Fruit fly (Drosophila melanogaster): Measurements from ENCODE around the gene CG15385.

The CG15385 gene

dm6 chr2L:2189100-2189499 is 23.3 kb downstream of the CG15385 start (continued):
- TF ChIP-seq D19A (tag; optimal IDR thresholded peaks at IDR 0.05): peak; percentile 74
- TF ChIP-seq YL-1 (GFP tag; optimal IDR thresholded peaks at IDR 0.05): no peak
- TF ChIP-seq Scr (GFP tag; IDR thresholded peaks at IDR 0.05; ENCODE audit: partially characterized antibody): no peak
- TF ChIP-seq en (GFP tag; optimal IDR thresholded peaks at IDR 0.05): peak; percentile 46
- TF ChIP-seq dan (GFP tag; IDR thresholded peaks at IDR 0.05): peak; percentile 25; the same call in 1 of the 2 replicates
- no peak for TF ChIP-seq CG1792 (GFP tag; optimal IDR thresholded peaks at IDR 0.05)
- no peak for TF ChIP-seq CG34224 (GFP tag; IDR thresholded peaks at IDR 0.05; ENCODE audit: partially characterized antibody)
- no peak for TF ChIP-seq Jarid2 (GFP tag; optimal IDR thresholded peaks at IDR 0.05)
- no peak for TF ChIP-seq da (GFP tag; optimal IDR thresholded peaks at IDR 0.05)
- no peak for TF ChIP-seq CTCF (GFP tag; optimal IDR thresholded peaks at IDR 0.05)
- no peak for TF ChIP-seq NC2α (GFP tag; optimal IDR thresholded peaks at IDR 0.05)
- no peak for TF ChIP-seq Tbp (GFP tag; optimal IDR thresholded peaks at IDR 0.05)
- TF ChIP-seq CG14441 (GFP tag; IDR thresholded peaks at IDR 0.05): 0 out of 2 replicates have a peak, but pooled peaks have one; percentile 7
- no peak for TF ChIP-seq nau (GFP tag; optimal IDR thresholded peaks at IDR 0.05)
- TF ChIP-seq Mad (GFP tag; optimal IDR thresholded peaks at IDR 0.05): peak; percentile 53
- no peak for TF ChIP-seq NFAT (GFP tag; IDR thresholded peaks at IDR 0.05)
- peak; percentile 83 for TF ChIP-seq gsb-n (tag; optimal IDR thresholded peaks at IDR 0.05)
- no peak for TF ChIP-seq Adf1 (GFP tag; IDR thresholded peaks at IDR 0.05)
- no peak for TF ChIP-seq knrl (GFP tag; IDR thresholded peaks at IDR 0.05; ENCODE audit: partially characterized antibody)
- TF ChIP-seq Poxn (GFP tag; IDR thresholded peaks at IDR 0.05): no peak
- TF ChIP-seq CG12299 (tag; optimal IDR thresholded peaks at IDR 0.05): no peak
- peak; percentile 83 for TF ChIP-seq CG15601 (tag; optimal IDR thresholded peaks at IDR 0.05)
- TF ChIP-seq CG10462 (GFP tag; optimal IDR thresholded peaks at IDR 0.05): peak; percentile 25
- TF ChIP-seq maf-S (GFP tag; optimal IDR thresholded peaks at IDR 0.05): no peak
- TF ChIP-seq CG9797 (GFP tag; optimal IDR thresholded peaks at IDR 0.05): no peak
- peak; percentile 66 for TF ChIP-seq vvl (GFP tag; IDR thresholded peaks at IDR 0.05)
- TF ChIP-seq usp (GFP tag; optimal IDR thresholded peaks at IDR 0.05): no peak
- no peak for TF ChIP-seq Dref (GFP tag; IDR thresholded peaks at IDR 0.05)
- no peak for TF ChIP-seq CG13287 (GFP tag; IDR thresholded peaks at IDR 0.05; ENCODE audit: partially characterized antibody)
- peak; percentile 52 for TF ChIP-seq Sox102F (GFP tag; optimal IDR thresholded peaks at IDR 0.05)
- peak in 1 of 2 experiments; percentile 27 for TF ChIP-seq Hr51 (GFP tag; optimal IDR thresholded peaks at IDR 0.05)
- TF ChIP-seq CoRest (tag; optimal IDR thresholded peaks at IDR 0.05): peak; percentile 68
- peak; percentile 46 for TF ChIP-seq bcd (GFP tag; optimal IDR thresholded peaks at IDR 0.05)
- peak; percentile 78 for TF ChIP-seq sim (GFP tag; IDR thresholded peaks at IDR 0.05)
- no peak for TF ChIP-seq br (optimal IDR thresholded peaks at IDR 0.05)
- TF ChIP-seq NC2β (GFP tag; optimal IDR thresholded peaks at IDR 0.05): peak; percentile 81
- TF ChIP-seq Awh (GFP tag; IDR thresholded peaks at IDR 0.05): peak; percentile 71; the same call in 1 of the 2 replicates
- no peak for TF ChIP-seq insv (GFP tag; optimal IDR thresholded peaks at IDR 0.05)
- no peak for TF ChIP-seq CG11560 (tag; IDR thresholded peaks at IDR 0.05)
- no peak for TF ChIP-seq Trl (optimal IDR thresholded peaks at IDR 0.05)
- TF ChIP-seq Trl (GFP tag; optimal IDR thresholded peaks at IDR 0.05): peak; percentile 73
- no peak for TF ChIP-seq seq (GFP tag; IDR thresholded peaks at IDR 0.05)
- TF ChIP-seq ewg (GFP tag; optimal IDR thresholded peaks at IDR 0.05): peak; percentile 42
- no peak for TF ChIP-seq HmgZ (tag; optimal IDR thresholded peaks at IDR 0.05)
- TF ChIP-seq CG12104 (GFP tag; optimal IDR thresholded peaks at IDR 0.05): peak; percentile 4
- peak; percentile 79 for TF ChIP-seq CG4360 (GFP tag; IDR thresholded peaks at IDR 0.05)
- no peak for TF ChIP-seq CG11247 (GFP tag; IDR thresholded peaks at IDR 0.05)
- TF ChIP-seq jing (GFP tag; optimal IDR thresholded peaks at IDR 0.05): peak; percentile 40
- TF ChIP-seq CG7745 (tag; optimal IDR thresholded peaks at IDR 0.05): no peak
- TF ChIP-seq Lhr (GFP tag; optimal IDR thresholded peaks at IDR 0.05): peak; percentile 60
- no peak for TF ChIP-seq Hey (tag; optimal IDR thresholded peaks at IDR 0.05)
- TF ChIP-seq chinmo (GFP tag; IDR thresholded peaks at IDR 0.05; ENCODE audit: partially characterized antibody): no peak
- peak; percentile 91 for TF ChIP-seq zfh1 (GFP tag; IDR thresholded peaks at IDR 0.05)
